Worm (Caenorhabditis elegans) whole organism, L4 larva: Measurements from ENCODE around the gene C13A10.1.

Source experiments
- Y48G9A.11 ChIP-seq: fragments of 200-800 bp; sonication (Bioruptor generic); IDR thresholded peaks from 2 replicates; pipeline ENCODE4 v1.3.6; 2022; ENCODE audit warnings: missing genetic modification reagents, missing genetic modification characterization, missing compliant biosample characterization
- egl-27 ChIP-seq: sonication (generic microtip); optimal IDR thresholded peaks from 3 replicates; lab custom pipeline; 2017; ENCODE audit warnings: missing biosample characterization, missing genetic modification reagents, missing genetic modification characterization
- lsy-2 ChIP-seq, 2 experiments: fragments of 150-350 bp in 1 of 2; sonication (generic microtip) in 1 of 2; optimal IDR thresholded peaks; 2 replicates each; lab custom pipeline; 2014 to 2017; ENCODE audit warnings: missing biosample characterization in 2 of 2, missing genetic modification characterization in 2 of 2
- mdl-1 ChIP-seq, 2 experiments: fragments of 150-350 bp in 1 of 2; sonication (generic microtip) in 1 of 2; optimal IDR thresholded peaks; 2 replicates each; lab custom pipeline; 2014 to 2017; ENCODE audit warnings: missing biosample characterization in 2 of 2, missing genetic modification characterization in 2 of 2

DNA sequence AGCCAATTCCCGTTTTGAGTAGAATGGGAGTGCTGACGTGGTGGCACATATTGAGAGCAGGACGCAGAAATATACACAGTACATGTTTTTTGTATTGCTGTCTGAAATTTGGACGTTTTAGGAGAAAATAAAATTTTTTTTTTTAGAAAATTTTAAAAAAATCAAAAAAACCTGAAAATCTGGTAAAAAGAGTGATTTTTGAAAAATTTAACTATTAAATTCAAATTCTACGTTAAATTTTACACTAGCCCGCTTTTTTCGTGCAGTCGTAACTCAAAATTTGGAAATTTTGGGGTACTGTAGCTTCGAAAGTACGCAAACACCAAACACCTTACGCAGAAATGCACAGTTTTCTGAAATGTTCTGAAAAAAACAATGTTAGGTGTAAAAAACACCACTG, 2.5 kb upstream of the C13A10.1 start, which contains the start of gene C13A10.2:
- no peak for TF ChIP-seq Y48G9A.11 (GFP tag; lab: Robert Waterston, UW)
- TF ChIP-seq mdl-1 (tag; optimal IDR thresholded peaks at IDR 0.05; lab: Kevin White, UChicago), result no peak
- no peak for TF ChIP-seq egl-27
- no peak for TF ChIP-seq lsy-2 (tag; optimal IDR thresholded peaks at IDR 0.05; lab: Kevin White, UChicago)
